Worm (Caenorhabditis elegans): ENCODE data around the gene T02B11.4.

DNA sequence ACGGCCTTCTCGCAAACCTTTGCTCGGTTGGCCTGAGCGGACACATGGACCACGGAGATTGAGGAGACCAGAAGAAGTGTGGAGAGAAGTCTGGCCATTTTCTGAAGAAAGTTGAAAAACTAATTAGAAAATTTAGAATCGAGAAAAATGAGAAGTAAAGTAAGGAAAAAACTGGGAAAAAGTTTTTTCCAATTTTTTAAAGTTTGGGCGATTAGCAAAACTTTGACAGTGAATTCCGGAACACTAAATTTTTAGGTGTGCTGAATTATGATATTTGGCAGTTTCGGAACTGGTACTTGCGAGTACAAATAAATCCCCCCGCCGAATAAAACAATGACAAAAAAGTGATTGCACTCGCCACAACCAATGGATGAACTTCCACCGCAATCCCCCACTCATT is 4.2 kb downstream of the T02B11.4 start, which contains the start of gene T02B11.3:
- TF ChIP-seq R02D3.7 (tag; optimal IDR thresholded peaks at IDR 0.05): no peak
- no peak for TF ChIP-seq pha-4 (tag; optimal IDR thresholded peaks at IDR 0.05)
- TF ChIP-seq nhr-28 (tag; optimal IDR thresholded peaks at IDR 0.05): no peak
- TF ChIP-seq lin-15B (tag; optimal IDR thresholded peaks at IDR 0.05): no peak
- TF ChIP-seq lin-39 (tag; optimal IDR thresholded peaks at IDR 0.05): no peak
- no peak for TF ChIP-seq sea-2 (GFP tag; optimal IDR thresholded peaks at IDR 0.05)

All from whole organism, L3 larva.